Worm (Caenorhabditis elegans) whole organism, mixed stage, embryonic: Measurements from ENCODE around the gene W09C2.7.

Experiments
- ces-1 ChIP-seq: fragments of 150-350 bp; optimal IDR thresholded peaks from 2 replicates; lab custom pipeline; 2014; ENCODE audit warnings: missing biosample characterization, missing genetic modification reagents, missing genetic modification characterization
- elt-3 ChIP-seq: fragments of 150-350 bp; optimal IDR thresholded peaks from 2 replicates; lab custom pipeline; 2014; ENCODE audit warnings: missing biosample characterization, missing genetic modification characterization
- ham-2 ChIP-seq: fragments of 200-800 bp; sonication (Bioruptor generic); optimal IDR thresholded peaks from 2 replicates; lab custom pipeline; 2018; ENCODE audit warnings: mild to moderate bottlenecking, missing genetic modification characterization, missing compliant biosample characterization
- pha-4 ChIP-seq: fragments of 150-350 bp; optimal IDR thresholded peaks from 2 replicates; lab custom pipeline; 2018; ENCODE audit warnings: missing biosample characterization, missing genetic modification reagents, missing genetic modification characterization
- unc-120 ChIP-seq: sonication (generic microtip); optimal IDR thresholded peaks from 2 replicates; lab custom pipeline; 2017; ENCODE audit warnings: missing genetic modification characterization, missing compliant biosample characterization; ENCODE audit not compliant: poor library complexity, severe bottlenecking
- unc-39 ChIP-seq: fragments of 150-350 bp; optimal IDR thresholded peaks from 2 replicates; lab custom pipeline; 2014; ENCODE audit warnings: missing biosample characterization, missing genetic modification characterization

DNA sequence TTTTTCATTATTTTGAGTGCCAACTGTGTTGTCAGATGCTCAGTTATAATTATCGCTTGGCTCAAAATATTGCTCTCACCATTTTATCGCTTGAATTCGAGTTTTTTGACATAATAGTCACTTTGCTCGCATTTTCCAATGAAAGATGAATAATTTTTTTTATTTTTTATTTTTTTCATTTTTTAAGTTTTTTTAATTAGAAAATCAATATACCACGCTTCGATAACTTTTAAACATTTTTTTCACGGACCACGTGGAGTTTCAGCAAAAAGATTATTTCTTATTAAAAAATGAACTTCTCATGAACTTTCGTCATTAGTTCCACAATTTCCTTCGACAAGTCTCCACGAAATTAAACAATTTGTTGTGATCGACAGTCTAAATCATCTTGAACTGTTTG, 7.5 kb downstream of the W09C2.7 start, which contains the start of gene elt-1:
- TF ChIP-seq unc-120 (tag; lab: Kevin White, UChicago) (no peak), elt-3 (tag; lab: Kevin White, UChicago) (no peak), ces-1 (GFP tag; lab: Kevin White, UChicago) (no peak), ham-2 (GFP tag; lab: Kevin White, UChicago) (no peak), pha-4 (tag; lab: Kevin White, UChicago) (no peak), unc-39 (tag; lab: Kevin White, UChicago) (no peak)
